Worm (Caenorhabditis elegans) whole organism, L1 larva: ENCODE data around the gene F21H7.3.

Source experiments
- F16B12.6 ChIP-seq: fragments of 150-350 bp; optimal IDR thresholded peaks from 2 replicates; lab custom pipeline; 2014; ENCODE audit warnings: missing biosample characterization, missing genetic modification characterization
- alr-1 ChIP-seq: fragments of 200-800 bp; sonication (Bioruptor generic); optimal IDR thresholded peaks from 2 replicates; lab custom pipeline; 2018; ENCODE audit warnings: borderline replicate concordance, mild to moderate bottlenecking, missing genetic modification characterization, missing compliant biosample characterization
- aly-2 ChIP-seq: fragments of 150-350 bp; optimal IDR thresholded peaks from 2 replicates; lab custom pipeline; 2014; ENCODE audit warnings: missing biosample characterization, missing genetic modification characterization
- ceh-90 ChIP-seq: sonication (generic microtip); optimal IDR thresholded peaks from 2 replicates; lab custom pipeline; 2016; ENCODE audit warnings: missing genetic modification characterization, missing compliant biosample characterization
- fos-1 ChIP-seq: fragments of 150-350 bp; optimal IDR thresholded peaks from 2 replicates; lab custom pipeline; 2014; ENCODE audit warnings: missing biosample characterization, missing genetic modification characterization
- lin-39 ChIP-seq: fragments of 150-350 bp; optimal IDR thresholded peaks from 2 replicates; lab custom pipeline; 2014; ENCODE audit warnings: missing biosample characterization, missing genetic modification reagents, missing genetic modification characterization
- lsy-2 ChIP-seq, 2 experiments: fragments of 150-350 bp; optimal IDR thresholded peaks; 2 replicates each; lab custom pipeline; 2014; ENCODE audit warnings: missing biosample characterization in 2 of 2, missing genetic modification characterization in 2 of 2
- nhr-12 ChIP-seq: sonication (generic microtip); optimal IDR thresholded peaks from 2 replicates; lab custom pipeline; 2017; ENCODE audit warnings: missing biosample characterization, missing genetic modification characterization
- nhr-237 ChIP-seq: fragments of 150-350 bp; optimal IDR thresholded peaks from 2 replicates; lab custom pipeline; 2014; ENCODE audit warnings: missing biosample characterization, missing genetic modification characterization
- xbp-1 ChIP-seq: sonication (generic microtip); optimal IDR thresholded peaks from 2 replicates; lab custom pipeline; 2016; ENCODE audit warnings: missing genetic modification characterization, missing compliant biosample characterization

DNA sequence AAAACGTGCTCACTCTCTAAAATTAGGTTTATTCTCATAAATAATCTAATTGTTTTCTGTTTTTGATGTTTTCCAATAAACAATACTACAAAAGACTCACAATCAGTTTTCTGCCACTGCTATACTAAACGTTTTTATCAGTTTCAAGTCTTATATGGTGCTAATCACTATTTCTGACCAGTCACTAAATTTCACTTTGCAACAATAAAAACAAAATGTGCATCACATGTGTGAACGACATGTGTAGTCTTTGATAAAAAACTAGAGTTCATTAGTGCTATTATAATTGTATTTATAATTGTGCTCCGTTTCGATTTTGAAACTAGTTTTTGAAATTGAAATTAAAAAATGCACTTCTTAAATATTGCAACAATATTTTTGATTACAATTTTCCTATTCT is 42.9 kb upstream of the F21H7.3 start, which contains the start of gene cyp-37B1:
- TF ChIP-seq ceh-90 (tag; lab: Kevin White, UChicago) (no peak), nhr-237 (tag; lab: Kevin White, UChicago) (no peak), nhr-12 (no peak), alr-1 (tag; lab: Kevin White, UChicago) (no peak), lin-39 (tag; lab: Kevin White, UChicago) (no peak), F16B12.6 (tag; lab: Kevin White, UChicago) (no peak), fos-1 (tag; lab: Kevin White, UChicago) (no peak), xbp-1 (tag; lab: Kevin White, UChicago) (no peak), lsy-2 (tag; optimal IDR thresholded peaks at IDR 0.05; lab: Kevin White, UChicago) (no peak), aly-2 (no peak)
